Fruit fly (Drosophila melanogaster): ENCODE results near the gene CG31091.

CG31091 gene

dm6 chr3R:25880198-25880970, 19.3 kb upstream of the CG31091 start (continued):
- peak; percentile 9; the same call in 1 of the 3 replicates for TF ChIP-seq ken (GFP tag; IDR thresholded peaks at IDR 0.05)
- TF ChIP-seq yki (optimal IDR thresholded peaks at IDR 0.05), result peak; percentile 13
- peak; percentile 76 for TF ChIP-seq grau (tag; optimal IDR thresholded peaks at IDR 0.05)
- TF ChIP-seq CG18764 (GFP tag; optimal IDR thresholded peaks at IDR 0.05), result no peak
- TF ChIP-seq Rfx (GFP tag; IDR thresholded peaks at IDR 0.05), result peak; percentile 26; the same call in 1 of the 2 replicates
- TF ChIP-seq seq (GFP tag; IDR thresholded peaks at IDR 0.05), result no peak
- no peak for TF ChIP-seq Dip2 (GFP tag; IDR thresholded peaks at IDR 0.05)
- TF ChIP-seq Camta (GFP tag; optimal IDR thresholded peaks at IDR 0.05), result no peak
- no peak for TF ChIP-seq nerfin-1 (tag; optimal IDR thresholded peaks at IDR 0.05)
- no peak for TF ChIP-seq Hand (GFP tag; optimal IDR thresholded peaks at IDR 0.05)
- TF ChIP-seq tgo (GFP tag; IDR thresholded peaks at IDR 0.05), result 0 out of 3 replicates have a peak, but pooled peaks have one; percentile 36
- peak; percentile 30; the same call in 1 of the 2 replicates for TF ChIP-seq sisA (GFP tag; IDR thresholded peaks at IDR 0.05)
- TF ChIP-seq Dll (GFP tag; IDR thresholded peaks at IDR 0.05; ENCODE audit: partially characterized antibody), result no peak
- no peak for TF ChIP-seq gro (GFP tag; optimal IDR thresholded peaks at IDR 0.05)
- no peak for TF ChIP-seq Sry-δ (GFP tag; optimal IDR thresholded peaks at IDR 0.05)
- TF ChIP-seq Chrac-16 (GFP tag; optimal IDR thresholded peaks at IDR 0.05), result no peak
- no peak for TF ChIP-seq CG31365 (tag; optimal IDR thresholded peaks at IDR 0.05)
- peak; percentile 72 for TF ChIP-seq CoRest (tag; optimal IDR thresholded peaks at IDR 0.05)
- TF ChIP-seq vfl (GFP tag; optimal IDR thresholded peaks at IDR 0.05), result no peak
- no peak for TF ChIP-seq CG14050 (GFP tag; IDR thresholded peaks at IDR 0.05)
- no peak for TF ChIP-seq Elba2 (GFP tag; optimal IDR thresholded peaks at IDR 0.05)
- no peak for TF ChIP-seq ase (GFP tag; IDR thresholded peaks at IDR 0.05)
- TF ChIP-seq CG1792 (GFP tag; optimal IDR thresholded peaks at IDR 0.05), result no peak
- TF ChIP-seq CG7357 (GFP tag; IDR thresholded peaks at IDR 0.05), result no peak
- no peak for TF ChIP-seq Lhr (GFP tag; optimal IDR thresholded peaks at IDR 0.05)
- TF ChIP-seq Max (GFP tag; optimal IDR thresholded peaks at IDR 0.05), result no peak
- TF ChIP-seq cwo (GFP tag; optimal IDR thresholded peaks at IDR 0.05), result peak; percentile 58
- TF ChIP-seq C15 (GFP tag; IDR thresholded peaks at IDR 0.05), result no peak
- TF ChIP-seq her (GFP tag; optimal IDR thresholded peaks at IDR 0.05), result no peak
- peak; percentile 76 for TF ChIP-seq CG2678 (tag; optimal IDR thresholded peaks at IDR 0.05)
- peak; percentile 42 for TF ChIP-seq CG10209 (GFP tag; optimal IDR thresholded peaks at IDR 0.05)
- 0 out of 2 replicates have a peak, but pooled peaks have one; percentile 13 for TF ChIP-seq Ada2b (GFP tag; IDR thresholded peaks at IDR 0.05)
- TF ChIP-seq Mad (GFP tag; optimal IDR thresholded peaks at IDR 0.05), result no peak
- no peak for TF ChIP-seq D19B (GFP tag; optimal IDR thresholded peaks at IDR 0.05)
- TF ChIP-seq gcm (GFP tag; optimal IDR thresholded peaks at IDR 0.05), result peak; percentile 44
- TF ChIP-seq hb (GFP tag; IDR thresholded peaks at IDR 0.05; ENCODE audit: partially characterized antibody), result no peak
- TF ChIP-seq onecut (GFP tag; IDR thresholded peaks at IDR 0.05), result no peak; the same call in 1 of the 2 replicates
- TF ChIP-seq klu (GFP tag; IDR thresholded peaks at IDR 0.05), result 0 out of 2 replicates have a peak, but pooled peaks have one; percentile 37
- peak; percentile 56 for TF ChIP-seq CG10147 (GFP tag; optimal IDR thresholded peaks at IDR 0.05)
- peak; percentile 45; the same call in 1 of the 2 replicates for TF ChIP-seq Awh (GFP tag; IDR thresholded peaks at IDR 0.05)
- TF ChIP-seq fru (optimal IDR thresholded peaks at IDR 0.05), result no peak
- TF ChIP-seq abd-A (tag; optimal IDR thresholded peaks at IDR 0.05), result peak; percentile 74
- TF ChIP-seq CG4617 (GFP tag; optimal IDR thresholded peaks at IDR 0.05; ENCODE audit: borderline replicate concordance), result no peak
- TF ChIP-seq CG3995 (GFP tag; optimal IDR thresholded peaks at IDR 0.05), result no peak
- no peak for TF ChIP-seq CG14965 (GFP tag; optimal IDR thresholded peaks at IDR 0.05; ENCODE audit: borderline replicate concordance)
- peak; percentile 59 for TF ChIP-seq CG15269 (tag; optimal IDR thresholded peaks at IDR 0.05)
- no peak for TF ChIP-seq mld (GFP tag; IDR thresholded peaks at IDR 0.05; ENCODE audit: partially characterized antibody)
- TF ChIP-seq CG1603 (tag; optimal IDR thresholded peaks at IDR 0.05), result peak; percentile 15
- no peak for TF ChIP-seq CG10321 (GFP tag; IDR thresholded peaks at IDR 0.05)
- TF ChIP-seq dimm (GFP tag; IDR thresholded peaks at IDR 0.05), result no peak
